Fruit fly (Drosophila melanogaster) whole organism, embryonic: ENCODE data around the gene dachs.

Source experiments
- CG10321 ChIP-seq: fragments of 200-800 bp; sonication (Bioruptor generic); IDR thresholded peaks from 2 replicates; pipeline ENCODE4 v1.3.6; 2022; ENCODE audit warnings: missing biosample characterization, missing genetic modification characterization
- CG12071 ChIP-seq: fragments of 200-800 bp; sonication (Bioruptor generic); optimal IDR thresholded peaks from 3 replicates; lab custom pipeline; 2018; ENCODE audit warnings: missing biosample characterization, mild to moderate bottlenecking, missing genetic modification characterization
- CG13296 ChIP-seq: fragments of 200-800 bp; sonication (Bioruptor generic); optimal IDR thresholded peaks from 3 replicates; lab custom pipeline; 2018; ENCODE audit warnings: missing biosample characterization, mild to moderate bottlenecking, missing genetic modification characterization
- CG14710 ChIP-seq: fragments of 200-800 bp; sonication (Bioruptor generic); optimal IDR thresholded peaks from 3 replicates; lab custom pipeline; 2019; ENCODE audit warnings: missing biosample characterization, mild to moderate bottlenecking, missing genetic modification characterization, moderate library complexity
- CG14860 ChIP-seq: fragments of 200-800 bp; sonication (Bioruptor generic); IDR thresholded peaks from 3 replicates; pipeline ENCODE4 v1.3.6; 2022; ENCODE audit warnings: missing biosample characterization, missing genetic modification characterization; ENCODE audit not compliant: partially characterized antibody
- CG15269 ChIP-seq: fragments of 200-800 bp; sonication (Bioruptor generic); optimal IDR thresholded peaks from 2 replicates; lab custom pipeline; 2018; ENCODE audit warnings: missing biosample characterization, mild to moderate bottlenecking, missing genetic modification characterization, moderate library complexity
- CG16779 ChIP-seq: fragments of 200-800 bp; sonication (Bioruptor generic); IDR thresholded peaks from 2 replicates; pipeline ENCODE4 v1.3.6; 2022; ENCODE audit warnings: missing biosample characterization, missing genetic modification characterization
- CG17328 ChIP-seq: fragments of 200-800 bp; sonication (Bioruptor generic); IDR thresholded peaks from 2 replicates; pipeline ENCODE4 v1.3.6; 2022; ENCODE audit warnings: missing biosample characterization, missing genetic modification characterization
- CG1832 ChIP-seq: fragments of 200-800 bp; sonication (Bioruptor generic); optimal IDR thresholded peaks from 2 replicates; lab custom pipeline; 2017; ENCODE audit warnings: missing biosample characterization, mild to moderate bottlenecking, missing genetic modification characterization, inconsistent platforms
- CG2889 ChIP-seq: fragments of 200-800 bp; sonication (Bioruptor generic); IDR thresholded peaks from 3 replicates; pipeline ENCODE4 v1.3.6; 2022; ENCODE audit warnings: missing biosample characterization, missing genetic modification characterization
- CG31441 ChIP-seq: fragments of 200-800 bp; sonication (Bioruptor generic); IDR thresholded peaks from 2 replicates; pipeline ENCODE4 v1.3.6; 2022; ENCODE audit warnings: missing biosample characterization, missing genetic modification characterization
- CG33213 ChIP-seq: fragments of 200-800 bp; sonication (Bioruptor generic); optimal IDR thresholded peaks from 3 replicates; lab custom pipeline; 2016; ENCODE audit warnings: missing biosample characterization, missing genetic modification characterization
- CG4404 ChIP-seq: fragments of 200-800 bp; sonication (Bioruptor generic); IDR thresholded peaks from 2 replicates; pipeline ENCODE4 v1.3.6; 2022; ENCODE audit warnings: missing biosample characterization, missing genetic modification characterization
- CG7987 ChIP-seq: fragments of 200-800 bp; sonication (Bioruptor generic); optimal IDR thresholded peaks from 2 replicates; lab custom pipeline; 2018; ENCODE audit warnings: missing biosample characterization, mild to moderate bottlenecking, missing genetic modification characterization, moderate library complexity
- CG8290 ChIP-seq, 3 experiments: fragments of 200-800 bp; sonication (Bioruptor generic); optimal IDR thresholded peaks; 2 replicates each; lab custom pipeline; 2016 to 2019; ENCODE audit warnings: missing biosample characterization in 3 of 3, missing genetic modification characterization in 3 of 3, mild to moderate bottlenecking in 2 of 3, moderate library complexity in 1 of 3
- CG8388 ChIP-seq: fragments of 200-800 bp; sonication (Bioruptor generic); optimal IDR thresholded peaks from 2 replicates; lab custom pipeline; 2019; ENCODE audit warnings: missing biosample characterization, mild to moderate bottlenecking, missing genetic modification characterization, moderate library complexity
- CG8478 ChIP-seq: fragments of >200 bp; optimal IDR thresholded peaks from 2 replicates; lab custom pipeline; 2018
- CHES-1-like ChIP-seq: fragments of 200-800 bp; sonication (Bioruptor generic); optimal IDR thresholded peaks from 2 replicates; lab custom pipeline; 2016; ENCODE audit warnings: missing biosample characterization, missing genetic modification characterization
- D ChIP-seq, 2 experiments: fragments of 200-800 bp in 1 of 2; fragments of >200 bp in 1 of 2; sonication (Bioruptor generic) in 1 of 2; optimal IDR thresholded peaks; 2 replicates in 1 of 2; 3 replicates in 1 of 2; lab custom pipeline; 2017; ENCODE audit warnings: mild to moderate bottlenecking in 1 of 2, missing biosample characterization in 1 of 2, missing genetic modification characterization in 1 of 2, missing genetic modification reagents in 1 of 2
- Dad ChIP-seq: fragments of 200-800 bp; sonication (Bioruptor generic); optimal IDR thresholded peaks from 3 replicates; lab custom pipeline; 2016; ENCODE audit warnings: missing biosample characterization, missing genetic modification characterization
- Doc3 ChIP-seq: fragments of 200-800 bp; sonication (Bioruptor generic); IDR thresholded peaks from 3 replicates; pipeline ENCODE4 v1.3.6; 2022; ENCODE audit warnings: missing biosample characterization, missing genetic modification characterization; ENCODE audit not compliant: partially characterized antibody
- Gug ChIP-seq: fragments of 200-800 bp; sonication (Bioruptor generic); IDR thresholded peaks from 4 replicates; pipeline ENCODE4 v1.3.6; 2022; ENCODE audit warnings: missing biosample characterization, missing genetic modification characterization
- Hey ChIP-seq: fragments of 200-800 bp; sonication (Bioruptor generic); optimal IDR thresholded peaks from 3 replicates; lab custom pipeline; 2018; ENCODE audit warnings: missing biosample characterization, mild to moderate bottlenecking, missing genetic modification characterization
- HmgD ChIP-seq: fragments of 200-800 bp; sonication (Bioruptor generic); optimal IDR thresholded peaks from 3 replicates; lab custom pipeline; 2016; ENCODE audit warnings: missing biosample characterization, missing genetic modification characterization
- Nf-YC ChIP-seq: fragments of 200-800 bp; optimal IDR thresholded peaks from 3 replicates; lab custom pipeline; 2019; ENCODE audit warnings: missing biosample characterization, mild to moderate bottlenecking, missing genetic modification characterization, moderate library complexity
- Oli ChIP-seq: fragments of 200-800 bp; sonication (Bioruptor generic); optimal IDR thresholded peaks from 2 replicates; lab custom pipeline; 2018; ENCODE audit warnings: missing biosample characterization, mild to moderate bottlenecking, missing genetic modification characterization, moderate library complexity
- Scr ChIP-seq: fragments of 200-800 bp; sonication (Bioruptor generic); IDR thresholded peaks from 2 replicates; pipeline ENCODE4 v1.3.6; 2022; ENCODE audit warnings: missing biosample characterization, missing genetic modification characterization; ENCODE audit not compliant: partially characterized antibody
- Sin3A ChIP-seq: fragments of >200 bp; optimal IDR thresholded peaks from 2 replicates; lab custom pipeline; 2018
- Sry-β ChIP-seq: fragments of 200-800 bp; sonication (Bioruptor generic); optimal IDR thresholded peaks from 2 replicates; lab custom pipeline; 2018; ENCODE audit warnings: missing biosample characterization, mild to moderate bottlenecking, missing genetic modification characterization, moderate library complexity
- Xbp1 ChIP-seq: fragments of 200-800 bp; sonication (Bioruptor generic); optimal IDR thresholded peaks from 3 replicates; lab custom pipeline; 2016; ENCODE audit warnings: missing biosample characterization, mild to moderate bottlenecking, missing genetic modification characterization
- ap ChIP-seq: fragments of 200-800 bp; sonication (Bioruptor generic); IDR thresholded peaks from 2 replicates; pipeline ENCODE4 v1.3.6; 2022; ENCODE audit warnings: missing biosample characterization, missing genetic modification characterization
- ato ChIP-seq: fragments of 200-800 bp; sonication (Bioruptor generic); IDR thresholded peaks from 2 replicates; pipeline ENCODE4 v1.3.6; 2022; ENCODE audit warnings: missing biosample characterization, missing genetic modification characterization; ENCODE audit not compliant: partially characterized antibody
- dpn ChIP-seq, 2 experiments: fragments of 200-800 bp; sonication (Bioruptor generic); optimal IDR thresholded peaks; 3 replicates each; lab custom pipeline; 2016; ENCODE audit warnings: missing biosample characterization in 2 of 2, missing genetic modification characterization in 2 of 2
- ewg ChIP-seq: fragments of 200-800 bp; sonication (Bioruptor generic); optimal IDR thresholded peaks from 3 replicates; lab custom pipeline; 2017; ENCODE audit warnings: mild to moderate bottlenecking, missing biosample characterization, missing genetic modification reagents, missing genetic modification characterization
- gcm2 ChIP-seq: fragments of 200-800 bp; sonication (Bioruptor generic); optimal IDR thresholded peaks from 2 replicates; lab custom pipeline; 2016; ENCODE audit warnings: missing biosample characterization, missing genetic modification characterization
- grn ChIP-seq: fragments of 200-800 bp; sonication (Bioruptor generic); optimal IDR thresholded peaks from 3 replicates; lab custom pipeline; 2017; ENCODE audit warnings: missing biosample characterization, missing genetic modification characterization
- gsb-n ChIP-seq: fragments of 200-800 bp; sonication (Bioruptor generic); optimal IDR thresholded peaks from 3 replicates; lab custom pipeline; 2018; ENCODE audit warnings: missing biosample characterization, mild to moderate bottlenecking, missing genetic modification characterization
- hbn ChIP-seq: fragments of 200-800 bp; sonication (Bioruptor generic); IDR thresholded peaks from 2 replicates; pipeline ENCODE4 v1.3.6; 2022; ENCODE audit warnings: missing biosample characterization, missing genetic modification characterization; ENCODE audit not compliant: partially characterized antibody
- her ChIP-seq: fragments of 200-800 bp; sonication (Bioruptor generic); optimal IDR thresholded peaks from 2 replicates; lab custom pipeline; 2016; ENCODE audit warnings: missing biosample characterization, missing genetic modification characterization
- lbe ChIP-seq: fragments of 200-800 bp; sonication (Bioruptor generic); optimal IDR thresholded peaks from 2 replicates; lab custom pipeline; 2016; ENCODE audit warnings: missing biosample characterization, mild to moderate bottlenecking, missing genetic modification characterization
- lilli ChIP-seq: fragments of 200-800 bp; sonication (Bioruptor generic); optimal IDR thresholded peaks from 3 replicates; lab custom pipeline; 2016; ENCODE audit warnings: missing biosample characterization, missing genetic modification characterization
- mld ChIP-seq: fragments of 200-800 bp; sonication (Bioruptor generic); IDR thresholded peaks from 3 replicates; pipeline ENCODE4 v1.3.6; 2022; ENCODE audit warnings: missing biosample characterization, missing genetic modification characterization; ENCODE audit not compliant: partially characterized antibody
- tap ChIP-seq: fragments of 200-800 bp; optimal IDR thresholded peaks from 3 replicates; lab custom pipeline; 2019; ENCODE audit warnings: missing biosample characterization, mild to moderate bottlenecking, missing genetic modification characterization, moderate library complexity
- tgo ChIP-seq: fragments of 200-800 bp; sonication (Bioruptor generic); IDR thresholded peaks from 3 replicates; pipeline ENCODE4 v1.3.6; 2022; ENCODE audit warnings: missing biosample characterization, missing genetic modification characterization
- tll ChIP-seq, 2 experiments: fragments of 200-800 bp in 1 of 2; fragments of >200 bp in 1 of 2; sonication (Bioruptor generic) in 1 of 2; optimal IDR thresholded peaks; 2 replicates each; lab custom pipeline; 2017 to 2019; ENCODE audit warnings: missing biosample characterization in 2 of 2, missing genetic modification characterization in 2 of 2, mild to moderate bottlenecking in 1 of 2, moderate library complexity in 1 of 2
- tup ChIP-seq: fragments of 200-800 bp; sonication (Bioruptor generic); optimal IDR thresholded peaks from 2 replicates; lab custom pipeline; 2016; ENCODE audit warnings: missing biosample characterization, mild to moderate bottlenecking, missing genetic modification characterization, moderate library complexity
- wek ChIP-seq: fragments of 200-800 bp; sonication (Bioruptor generic); optimal IDR thresholded peaks from 3 replicates; lab custom pipeline; 2018; ENCODE audit warnings: missing biosample characterization, mild to moderate bottlenecking, missing genetic modification characterization, moderate library complexity
- zen2 ChIP-seq: fragments of 200-800 bp; sonication (Bioruptor generic); IDR thresholded peaks from 3 replicates; pipeline ENCODE4 v1.3.6; 2022; ENCODE audit warnings: missing biosample characterization, missing genetic modification characterization; ENCODE audit not compliant: partially characterized antibody
- zfh1 ChIP-seq: fragments of 200-800 bp; sonication (Bioruptor generic); IDR thresholded peaks from 3 replicates; pipeline ENCODE4 v1.3.6; 2022; ENCODE audit warnings: missing biosample characterization, missing genetic modification characterization
- zfh2 ChIP-seq: fragments of 200-800 bp; sonication (Bioruptor generic); optimal IDR thresholded peaks from 2 replicates; lab custom pipeline; 2016; ENCODE audit warnings: missing biosample characterization, missing genetic modification characterization

dachs gene

DNA sequence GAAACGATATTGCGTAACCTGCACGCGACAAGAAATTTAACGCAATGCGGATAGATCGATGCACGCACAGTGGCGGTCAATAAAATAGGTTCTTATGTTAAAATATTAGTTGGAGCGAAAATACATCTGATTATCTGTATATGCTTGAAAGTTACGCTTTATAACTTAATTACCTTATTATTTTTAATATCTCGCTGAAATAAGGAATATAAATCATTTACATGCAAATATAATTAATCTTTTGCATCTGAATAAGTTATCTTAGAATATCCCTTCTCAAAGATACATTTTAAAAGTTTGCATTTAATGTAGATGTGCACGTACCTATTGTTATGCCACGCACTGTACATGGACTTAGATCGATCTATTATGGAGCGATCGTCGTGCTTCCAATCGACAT lies 5.0 kb downstream of the dachs start (continued):
- TF ChIP-seq tll (GFP tag; optimal IDR thresholded peaks at IDR 0.05; lab: Kevin White, UChicago) (no peak), Sry-β (GFP tag; lab: Kevin White, UChicago) (no peak), grn (no peak), dpn (GFP tag; optimal IDR thresholded peaks at IDR 0.05; lab: Kevin White, UChicago) (no peak), CG8478 (lab: Kevin White, UChicago) (no peak), Sin3A (lab: Kevin White, UChicago) (no peak), Doc3 (GFP tag; lab: Robert Waterston, UW) (no peak), ewg (no peak), CHES-1-like (no peak), CG8290 (GFP tag; optimal IDR thresholded peaks at IDR 0.05; lab: Kevin White, UChicago) (no peak), CG8290 (tag; optimal IDR thresholded peaks at IDR 0.05; lab: Kevin White, UChicago) (no peak), zfh1 (GFP tag; lab: Robert Waterston, UW) (peak; percentile 46; the same call in 1 of the 3 replicates), tup (GFP tag; lab: Kevin White, UChicago) (no peak), CG1832 (GFP tag; lab: Kevin White, UChicago) (no peak), tap (tag; lab: Kevin White, UChicago) (peak; percentile 11), CG17328 (GFP tag; lab: Robert Waterston, UW) (no peak), mld (GFP tag; lab: Robert Waterston, UW) (no peak), CG10321 (GFP tag; lab: Robert Waterston, UW) (no peak), CG33213 (GFP tag; lab: Kevin White, UChicago) (no peak), zfh2 (no peak), CG4404 (no peak), Scr (GFP tag; lab: Robert Waterston, UW) (no peak), Xbp1 (GFP tag; lab: Kevin White, UChicago) (peak; percentile 17), HmgD (GFP tag; lab: Kevin White, UChicago) (no peak), zen2 (no peak), lbe (GFP tag; lab: Kevin White, UChicago) (no peak), D (optimal IDR thresholded peaks at IDR 0.05; lab: Kevin White, UChicago) (no peak), D (GFP tag; optimal IDR thresholded peaks at IDR 0.05; lab: Kevin White, UChicago) (peak; percentile 46), CG12071 (no peak), CG7987 (GFP tag; lab: Kevin White, UChicago) (no peak), gsb-n (tag; lab: Kevin White, UChicago) (peak; percentile 50), Hey (tag; lab: Kevin White, UChicago) (no peak), wek (GFP tag; lab: Kevin White, UChicago) (no peak), CG14710 (tag; lab: Kevin White, UChicago) (peak; percentile 59), Nf-YC (tag; lab: Kevin White, UChicago) (no peak), CG2889 (GFP tag; lab: Robert Waterston, UW) (no peak), CG8388 (peak; percentile 49), CG31441 (GFP tag; lab: Robert Waterston, UW) (peak; percentile 45; the same call in 1 of the 2 replicates), ato (GFP tag; lab: Robert Waterston, UW) (no peak), her (GFP tag; lab: Kevin White, UChicago) (no peak), hbn (GFP tag; lab: Robert Waterston, UW) (no peak), CG13296 (GFP tag; lab: Kevin White, UChicago) (no peak), CG15269 (tag; lab: Kevin White, UChicago) (no peak), CG14860 (GFP tag; lab: Robert Waterston, UW) (no peak), lilli (GFP tag; lab: Kevin White, UChicago) (no peak), CG16779 (GFP tag; lab: Robert Waterston, UW) (no peak), tgo (no peak), Oli (tag; lab: Kevin White, UChicago) (peak; percentile 44), gcm2 (GFP tag; lab: Kevin White, UChicago) (no peak), ap (GFP tag; lab: Robert Waterston, UW) (no peak), Gug (GFP tag; lab: Robert Waterston, UW) (no peak), Dad (GFP tag; lab: Kevin White, UChicago) (no peak)
